Fruit fly (Drosophila melanogaster): Measurements from ENCODE around the gene kst.

dm6 chr3L:3393951-3394834 lies 57.5 kb downstream of the kst start:
- no peak for TF ChIP-seq Sin3A (optimal IDR thresholded peaks at IDR 0.05)
- TF ChIP-seq psq (optimal IDR thresholded peaks at IDR 0.05): no peak

Data from Kc167 (cell line).